Fruit fly (Drosophila melanogaster) whole organism, wandering third instar larva: ENCODE data around the gene CG10738.

Experiments
- Dif ChIP-seq: fragments of 200-275, 200-300 bp; sonication (Bioruptor generic); optimal IDR thresholded peaks from 2 replicates; lab custom pipeline; 2018; ENCODE audit warnings: missing biosample characterization, missing genetic modification characterization; ENCODE audit not compliant: partially characterized antibody
- Hr78 ChIP-seq: fragments of >200 bp; optimal IDR thresholded peaks from 2 replicates; lab custom pipeline; 2017; ENCODE audit warnings: missing biosample characterization, missing genetic modification characterization
- Hr83 ChIP-seq: fragments of 200-300 bp; sonication (Bioruptor generic); optimal IDR thresholded peaks from 2 replicates; lab custom pipeline; 2016; ENCODE audit warnings: missing biosample characterization, mild to moderate bottlenecking, missing genetic modification characterization, moderate library complexity; ENCODE audit not compliant: poor library complexity, severe bottlenecking
- Myc ChIP-seq: fragments of >200 bp; optimal IDR thresholded peaks from 2 replicates; lab custom pipeline; 2017
- OdsH ChIP-seq: fragments of 200-800 bp; sonication (Bioruptor generic); optimal IDR thresholded peaks from 2 replicates; lab custom pipeline; 2016; ENCODE audit warnings: missing biosample characterization, mild to moderate bottlenecking, missing genetic modification characterization
- brk ChIP-seq: fragments of 200-800 bp; sonication (Bioruptor generic); optimal IDR thresholded peaks from 2 replicates; lab custom pipeline; 2016; ENCODE audit warnings: missing biosample characterization, mild to moderate bottlenecking, missing genetic modification characterization
- fru ChIP-seq: fragments of 200-800 bp; sonication (Bioruptor generic); optimal IDR thresholded peaks from 3 replicates; lab custom pipeline; 2016; ENCODE audit warnings: missing biosample characterization, mild to moderate bottlenecking, missing genetic modification characterization
- pan ChIP-seq: fragments of >200 bp; optimal IDR thresholded peaks from 2 replicates; lab custom pipeline; 2017
- psq ChIP-seq: fragments of 200-800 bp; sonication (Bioruptor generic); optimal IDR thresholded peaks from 3 replicates; lab custom pipeline; 2017; ENCODE audit warnings: missing biosample characterization, mild to moderate bottlenecking, missing genetic modification characterization, moderate library complexity
- tai ChIP-seq: sonication (Bioruptor generic); optimal IDR thresholded peaks from 2 replicates; lab custom pipeline; 2016; ENCODE audit warnings: missing biosample characterization, missing genetic modification characterization

DNA sequence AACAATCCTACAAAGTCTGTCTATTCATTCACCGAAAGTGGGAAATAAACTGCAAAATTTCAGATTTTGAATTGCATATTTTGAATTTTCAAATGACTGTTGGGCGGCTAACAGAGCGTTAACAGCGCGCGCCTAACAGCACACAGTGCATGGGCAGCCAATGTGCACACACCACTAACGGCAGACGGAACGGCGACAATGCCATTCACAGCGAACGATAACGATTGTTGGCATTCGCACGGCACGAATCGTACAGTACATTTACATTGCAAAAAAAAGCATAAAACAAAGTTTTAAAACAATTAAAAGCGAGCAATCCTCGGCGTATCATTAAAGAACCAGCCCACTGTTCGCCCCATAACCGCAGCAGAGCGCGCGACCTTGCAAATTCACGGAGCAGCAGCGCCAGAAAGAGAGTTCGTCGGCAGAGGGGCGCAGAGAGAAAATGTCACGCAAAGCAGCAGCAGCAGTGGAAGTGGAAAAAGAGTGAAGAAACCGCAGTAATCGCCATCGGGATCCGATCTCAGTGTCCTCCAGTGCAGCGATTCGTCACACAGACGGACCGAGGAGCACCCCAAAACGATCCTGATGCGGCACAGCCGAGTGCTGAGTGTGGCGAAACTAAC, 52.0 kb downstream of the CG10738 start, which contains the start of gene Spt20:
- TF ChIP-seq brk (GFP tag; lab: Kevin White, UChicago) (no peak), fru (no peak), psq (GFP tag; lab: Kevin White, UChicago) (no peak), tai (GFP tag; lab: Kevin White, UChicago) (no peak), OdsH (no peak), Hr78 (GFP tag; lab: Kevin White, UChicago) (no peak), Myc (lab: Kevin White, UChicago) (no peak), pan (lab: Kevin White, UChicago) (no peak), Hr83 (GFP tag; lab: Kevin White, UChicago) (no peak), Dif (GFP tag; lab: Kevin White, UChicago) (no peak)
